Fruit fly (Drosophila melanogaster): ENCODE data around the gene Corp.
A peak's percentile ranks its signal among the peaks of the same experiment; 100 is the strongest.

Gene Corp

DNA sequence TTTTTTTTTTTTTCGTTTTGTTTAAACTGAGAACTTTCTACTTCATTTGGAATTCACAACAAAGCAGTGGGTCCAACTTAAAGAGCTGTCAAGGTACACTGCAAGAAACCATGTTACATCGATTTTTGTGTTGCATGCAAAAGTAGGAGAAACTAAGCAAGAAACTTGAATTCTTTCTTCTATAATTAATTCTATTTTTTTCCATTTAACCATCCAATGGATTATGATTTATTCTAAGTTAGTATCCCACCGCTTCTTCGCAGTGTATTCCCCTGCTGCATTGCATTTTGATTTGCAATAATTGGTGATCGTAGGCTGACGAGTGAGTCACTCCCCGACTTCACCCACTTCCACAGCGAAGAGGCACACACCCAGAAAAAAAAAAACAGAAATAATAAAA is 11.3 kb downstream of the Corp start (continued):
- peak; percentile 8 for TF ChIP-seq CoRest (tag; optimal IDR thresholded peaks at IDR 0.05)
- TF ChIP-seq prd (optimal IDR thresholded peaks at IDR 0.05) = no peak
- TF ChIP-seq prd (GFP tag; IDR thresholded peaks at IDR 0.05) = peak; percentile 52; the same call in 1 of the 3 replicates
- TF ChIP-seq Hsf (GFP tag; optimal IDR thresholded peaks at IDR 0.05) = peak; percentile 12

DNA sequence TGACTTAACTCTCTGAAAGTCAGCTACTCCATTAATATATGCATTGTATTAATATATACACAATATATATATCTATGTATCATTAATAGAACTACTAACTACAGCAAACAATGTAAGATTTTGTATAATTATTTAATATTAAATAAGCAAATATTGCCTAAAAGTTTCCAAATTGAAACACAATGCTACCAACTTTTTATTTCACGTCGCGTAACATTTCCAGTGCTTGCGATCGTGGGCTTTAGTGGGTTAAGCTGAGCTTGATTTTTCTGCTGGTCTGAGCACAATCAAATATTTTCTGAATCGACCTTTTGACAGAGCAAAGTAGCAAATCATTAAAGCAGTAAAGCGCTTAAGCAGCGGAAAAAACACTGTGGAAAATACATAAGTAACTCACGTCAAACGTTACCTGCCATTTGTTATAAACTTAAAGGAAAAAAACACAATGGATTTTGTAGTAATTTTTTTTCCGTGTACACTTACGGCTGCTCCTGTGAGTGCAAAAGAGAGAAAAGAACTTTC is 12.9 kb downstream of the Corp start:
- TF ChIP-seq Blimp-1 (GFP tag; optimal IDR thresholded peaks at IDR 0.05) (peak; percentile 79), her (GFP tag; optimal IDR thresholded peaks at IDR 0.05) (no peak), Vsx1 (GFP tag; optimal IDR thresholded peaks at IDR 0.05) (no peak), Drgx (GFP tag; IDR thresholded peaks at IDR 0.05) (peak; percentile 46; the same call in 1 of the 2 replicates), hb (GFP tag; IDR thresholded peaks at IDR 0.05; ENCODE audit: partially characterized antibody) (no peak), CrebB (tag; optimal IDR thresholded peaks at IDR 0.05) (no peak), row (GFP tag; IDR thresholded peaks at IDR 0.05) (0 out of 3 replicates have a peak, but pooled peaks have one; percentile 6), nerfin-2 (GFP tag; IDR thresholded peaks at IDR 0.05; ENCODE audit: partially characterized antibody) (no peak), al (GFP tag; IDR thresholded peaks at IDR 0.05) (no peak), CG1233 (GFP tag; optimal IDR thresholded peaks at IDR 0.05) (no peak), jing (GFP tag; optimal IDR thresholded peaks at IDR 0.05) (no peak), oc (tag; optimal IDR thresholded peaks at IDR 0.05) (peak; percentile 24), CG13894 (tag; optimal IDR thresholded peaks at IDR 0.05) (no peak)

DNA sequence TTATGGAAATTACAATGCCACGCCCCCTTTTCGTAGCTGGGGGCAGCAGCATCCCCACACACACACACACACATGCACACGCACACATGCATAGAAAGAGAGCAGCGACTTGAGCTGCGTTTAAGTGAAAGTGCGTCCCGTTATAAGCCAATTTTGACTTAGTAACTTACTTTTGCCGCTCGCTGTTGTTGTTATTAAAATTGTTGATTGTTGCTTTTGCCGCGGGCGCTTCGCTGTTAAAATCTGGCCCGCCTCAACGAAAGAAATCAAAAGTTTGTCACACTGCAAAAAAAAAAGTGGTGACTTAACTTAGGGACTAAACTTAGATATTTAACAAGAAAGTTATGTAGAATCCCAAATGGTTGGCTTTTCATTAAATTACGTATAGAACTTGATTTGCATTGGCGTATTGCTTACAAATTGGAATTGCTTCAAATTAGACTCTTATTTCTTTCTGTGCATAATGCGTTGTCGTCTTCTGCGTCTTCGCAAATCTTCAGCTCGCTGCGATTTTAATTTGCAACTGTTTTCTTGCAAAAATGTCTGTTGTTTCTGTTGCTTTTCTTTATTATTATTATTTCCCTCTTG is 16.4 kb downstream of the Corp start:
- TF ChIP-seq chn (GFP tag; optimal IDR thresholded peaks at IDR 0.05) (no peak), CG17361 (GFP tag; IDR thresholded peaks at IDR 0.05) (0 out of 3 replicates have a peak, but pooled peaks have one; percentile 14), gem (tag; optimal IDR thresholded peaks at IDR 0.05) (peak; percentile 46), CG14441 (GFP tag; IDR thresholded peaks at IDR 0.05) (peak; percentile 13; the same call in 1 of the 2 replicates), CG11504 (tag; optimal IDR thresholded peaks at IDR 0.05) (peak; percentile 50), CG16815 (GFP tag; optimal IDR thresholded peaks at IDR 0.05) (no peak), Meics (GFP tag; optimal IDR thresholded peaks at IDR 0.05) (no peak), CG15269 (tag; optimal IDR thresholded peaks at IDR 0.05) (peak; percentile 2), sna (GFP tag; IDR thresholded peaks at IDR 0.05; ENCODE audit: partially characterized antibody) (no peak), run (tag; optimal IDR thresholded peaks at IDR 0.05) (no peak), dpn (GFP tag; optimal IDR thresholded peaks at IDR 0.05) (no peak), Xrp1 (GFP tag; IDR thresholded peaks at IDR 0.05) (peak; percentile 48; the same call in 1 of the 2 replicates), CG3407 (GFP tag; optimal IDR thresholded peaks at IDR 0.05) (no peak), dmrt99B (tag; optimal IDR thresholded peaks at IDR 0.05) (peak; percentile 48), sqz (GFP tag; optimal IDR thresholded peaks at IDR 0.05) (no peak), CG18619 (GFP tag; optimal IDR thresholded peaks at IDR 0.05) (no peak), Mrtf (GFP tag; IDR thresholded peaks at IDR 0.05) (no peak), CG6689 (GFP tag; IDR thresholded peaks at IDR 0.05) (0 out of 2 replicates have a peak, but pooled peaks have one; percentile 29), unc-4 (GFP tag; IDR thresholded peaks at IDR 0.05; ENCODE audit: partially characterized antibody) (no peak), prd (optimal IDR thresholded peaks at IDR 0.05) (no peak), prd (GFP tag; IDR thresholded peaks at IDR 0.05) (peak; percentile 55; the same call in 2 of the 3 replicates), sens (GFP tag) (peak; percentile 62), esg (GFP tag; conservative IDR thresholded peaks at IDR 0.05) (peak; percentile 18; the same call in 1 of the 2 replicates), fd102C (GFP tag; optimal IDR thresholded peaks at IDR 0.05) (no peak), CG14710 (tag; optimal IDR thresholded peaks at IDR 0.05) (no peak), NK7.1 (GFP tag; optimal IDR thresholded peaks at IDR 0.05) (no peak), mirr (GFP tag; optimal IDR thresholded peaks at IDR 0.05) (no peak), zfh2 (GFP tag; optimal IDR thresholded peaks at IDR 0.05) (no peak), CG8388 (GFP tag; optimal IDR thresholded peaks at IDR 0.05) (peak; percentile 23), Hsf (GFP tag; optimal IDR thresholded peaks at IDR 0.05) (no peak), chinmo (GFP tag; IDR thresholded peaks at IDR 0.05; ENCODE audit: partially characterized antibody) (no peak), ci (GFP tag; IDR thresholded peaks at IDR 0.05) (peak; percentile 67; the same call in 2 of the 3 replicates)
